Fruit fly (Drosophila melanogaster) whole organism, wandering third instar larva: ENCODE measurements around the gene BBS5.

Experiments
- Abd-B ChIP-seq: fragments of >200 bp; optimal IDR thresholded peaks from 2 replicates; lab custom pipeline; 2017; ENCODE audit warnings: missing biosample characterization, missing genetic modification characterization
- CG32264 ChIP-seq: fragments of 200-800 bp; sonication (Bioruptor generic); optimal IDR thresholded peaks from 2 replicates; lab custom pipeline; 2016; ENCODE audit warnings: missing biosample characterization, missing genetic modification characterization
- Mio ChIP-seq: sonication (Bioruptor generic); optimal IDR thresholded peaks from 2 replicates; lab custom pipeline; 2016; ENCODE audit warnings: missing biosample characterization, missing genetic modification characterization
- Myc ChIP-seq: fragments of >200 bp; optimal IDR thresholded peaks from 2 replicates; lab custom pipeline; 2017
- br ChIP-seq: fragments of 200-800 bp; sonication (Bioruptor generic); optimal IDR thresholded peaks from 2 replicates; lab custom pipeline; 2016; ENCODE audit warnings: missing biosample characterization, missing genetic modification characterization
- dmrt93B ChIP-seq: fragments of 200-800 bp; sonication (Bioruptor generic); optimal IDR thresholded peaks from 2 replicates; lab custom pipeline; 2018; ENCODE audit warnings: missing biosample characterization, mild to moderate bottlenecking, missing genetic modification characterization
- dsf ChIP-seq: sonication (Bioruptor generic); optimal IDR thresholded peaks from 2 replicates; lab custom pipeline; 2016; ENCODE audit warnings: missing biosample characterization, missing genetic modification characterization, borderline replicate concordance
- h ChIP-seq: fragments of 200-800 bp; sonication (Bioruptor generic); optimal IDR thresholded peaks from 3 replicates; lab custom pipeline; 2016; ENCODE audit warnings: missing biosample characterization, mild to moderate bottlenecking, missing genetic modification characterization
- psq ChIP-seq: fragments of 200-800 bp; sonication (Bioruptor generic); optimal IDR thresholded peaks from 3 replicates; lab custom pipeline; 2017; ENCODE audit warnings: missing biosample characterization, mild to moderate bottlenecking, missing genetic modification characterization, moderate library complexity

DNA sequence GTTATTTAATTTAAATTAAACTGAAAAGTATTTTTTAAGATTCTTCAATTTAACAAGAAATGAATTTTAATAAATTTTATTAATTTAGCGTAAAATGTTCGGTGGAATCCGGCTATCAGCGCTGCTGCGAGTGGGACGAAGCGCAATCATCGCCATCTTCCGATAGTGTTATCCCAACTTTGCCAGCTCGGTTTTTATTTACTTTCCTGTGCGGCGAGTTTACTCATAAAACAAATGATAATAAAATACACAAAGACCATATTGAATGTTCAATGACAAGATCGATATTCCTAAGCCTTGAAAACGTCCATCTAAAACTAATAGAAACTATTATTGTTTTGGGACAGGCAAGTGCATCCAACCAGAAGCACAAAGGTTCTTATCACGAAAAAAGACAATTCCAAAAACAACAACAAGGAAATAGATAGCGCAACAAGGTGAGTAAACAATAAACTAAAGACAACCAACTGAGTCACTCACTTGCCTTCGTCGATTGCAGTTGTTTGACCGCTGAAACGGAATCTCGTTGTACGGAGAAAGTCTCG lies 2.9 kb upstream of the BBS5 start:
- TF ChIP-seq Myc: no peak
- peak; percentile 37 for TF ChIP-seq CG32264 (GFP tag; lab: Kevin White, UChicago)
- peak; percentile 25 for TF ChIP-seq h (GFP tag; lab: Kevin White, UChicago)
- peak; percentile 19 for TF ChIP-seq psq (GFP tag; lab: Kevin White, UChicago)
- peak; percentile 28 for TF ChIP-seq br (GFP tag; lab: Kevin White, UChicago)
- no peak for TF ChIP-seq Mio (GFP tag; lab: Kevin White, UChicago)
- no peak for TF ChIP-seq Abd-B (GFP tag; lab: Kevin White, UChicago)
- TF ChIP-seq dmrt93B (GFP tag; lab: Kevin White, UChicago): no peak
- TF ChIP-seq dsf (GFP tag; lab: Kevin White, UChicago): no peak
